Fruit fly (Drosophila melanogaster) whole organism, prepupa: ENCODE data around the gene CG16758.

Source experiments
- Blimp-1 ChIP-seq: fragments of 200-800 bp; sonication (Bioruptor generic); optimal IDR thresholded peaks from 3 replicates; lab custom pipeline; 2017; ENCODE audit warnings: missing biosample characterization, missing genetic modification characterization, mild to moderate bottlenecking, moderate library complexity, missing genetic modification reagents
- CG10631 ChIP-seq: fragments of 200-800 bp; sonication (Bioruptor generic); optimal IDR thresholded peaks from 2 replicates; lab custom pipeline; 2016; ENCODE audit warnings: missing biosample characterization, missing genetic modification characterization
- CG11294 ChIP-seq: fragments of 200-800 bp; sonication (Bioruptor generic); IDR thresholded peaks from 2 replicates; pipeline ENCODE4 v1.3.6; 2022; ENCODE audit warnings: missing biosample characterization, missing genetic modification characterization
- CG15336 ChIP-seq: fragments of 200-800 bp; sonication (Bioruptor generic); IDR thresholded peaks from 2 replicates; pipeline ENCODE4 v1.3.6; 2022; ENCODE audit warnings: missing biosample characterization, missing genetic modification characterization
- CG16779 ChIP-seq: fragments of 200-800 bp; sonication (Bioruptor generic); optimal IDR thresholded peaks from 3 replicates; lab custom pipeline; 2017; ENCODE audit warnings: missing biosample characterization, mild to moderate bottlenecking, missing genetic modification characterization
- CG3032 ChIP-seq: fragments of 200-800 bp; optimal IDR thresholded peaks from 2 replicates; lab custom pipeline; 2019; ENCODE audit warnings: missing biosample characterization, mild to moderate bottlenecking, missing genetic modification characterization, moderate library complexity
- CG31627 ChIP-seq: fragments of 200-800 bp; sonication (Bioruptor generic); optimal IDR thresholded peaks from 3 replicates; lab custom pipeline; 2016; ENCODE audit warnings: missing biosample characterization, missing genetic modification characterization
- CG32006 ChIP-seq: fragments of 200-800 bp; sonication (Bioruptor generic); optimal IDR thresholded peaks from 3 replicates; lab custom pipeline; 2017; ENCODE audit warnings: missing biosample characterization, mild to moderate bottlenecking, missing genetic modification characterization
- CG34406 ChIP-seq: fragments of 200-800 bp; sonication (Bioruptor generic); optimal IDR thresholded peaks from 3 replicates; lab custom pipeline; 2016; ENCODE audit warnings: missing biosample characterization, missing genetic modification characterization
- CG3919 ChIP-seq: fragments of 200-800 bp; sonication (Bioruptor generic); optimal IDR thresholded peaks from 3 replicates; lab custom pipeline; 2016; ENCODE audit warnings: missing biosample characterization, missing genetic modification characterization
- CG4318 ChIP-seq: fragments of 200-800 bp; sonication (Bioruptor generic); optimal IDR thresholded peaks from 3 replicates; lab custom pipeline; 2017; ENCODE audit warnings: missing biosample characterization, mild to moderate bottlenecking, missing genetic modification characterization
- CG6163 ChIP-seq: fragments of 200-800 bp; sonication (Bioruptor generic); IDR thresholded peaks from 3 replicates; pipeline ENCODE4 v1.3.6; 2022; ENCODE audit warnings: missing biosample characterization, missing genetic modification characterization
- CG6276 ChIP-seq: fragments of 200-800 bp; sonication (Bioruptor generic); optimal IDR thresholded peaks from 2 replicates; lab custom pipeline; 2017; ENCODE audit warnings: missing biosample characterization, mild to moderate bottlenecking, missing genetic modification characterization
- CG6808 ChIP-seq: fragments of 200-800 bp; sonication (Bioruptor generic); optimal IDR thresholded peaks from 3 replicates; lab custom pipeline; 2017; ENCODE audit warnings: missing biosample characterization, missing genetic modification characterization, mild to moderate bottlenecking, moderate library complexity, missing genetic modification reagents
- CG8319 ChIP-seq: fragments of 200-800 bp; sonication (Bioruptor generic); optimal IDR thresholded peaks from 3 replicates; lab custom pipeline; 2016; ENCODE audit warnings: missing biosample characterization, missing genetic modification characterization
- CG9139 ChIP-seq: fragments of 200-800 bp; sonication (Bioruptor generic); optimal IDR thresholded peaks from 3 replicates; lab custom pipeline; 2017; ENCODE audit warnings: missing biosample characterization, mild to moderate bottlenecking, missing genetic modification characterization
- Eip75B ChIP-seq: fragments of 200-800 bp; sonication (Bioruptor generic); optimal IDR thresholded peaks from 3 replicates; lab custom pipeline; 2016; ENCODE audit warnings: missing biosample characterization, missing genetic modification characterization
- Eip78C ChIP-seq: fragments of 200-800 bp; sonication (Bioruptor generic); peaks from one replicate; lab custom pipeline; 2016; ENCODE audit warnings: missing biosample characterization, missing genetic modification characterization
- Eip93F ChIP-seq: fragments of 200-800 bp; sonication (Bioruptor generic); optimal IDR thresholded peaks from 2 replicates; lab custom pipeline; 2016; ENCODE audit warnings: missing biosample characterization, mild to moderate bottlenecking, missing genetic modification characterization
- Ets21C ChIP-seq: fragments of 200-800 bp; sonication (Bioruptor generic); optimal IDR thresholded peaks from 3 replicates; lab custom pipeline; 2016; ENCODE audit warnings: missing biosample characterization, missing genetic modification characterization
- Ets96B ChIP-seq: fragments of 200-800 bp; optimal IDR thresholded peaks from 2 replicates; lab custom pipeline; 2019; ENCODE audit warnings: missing biosample characterization, mild to moderate bottlenecking, missing genetic modification characterization, moderate library complexity
- Gug ChIP-seq: fragments of 200-800 bp; sonication (Bioruptor generic); IDR thresholded peaks from 2 replicates; pipeline ENCODE4 v1.3.6; 2022; ENCODE audit warnings: missing biosample characterization, missing genetic modification characterization
- Hr38 ChIP-seq: sonication (Bioruptor generic); optimal IDR thresholded peaks from 2 replicates; lab custom pipeline; 2016; ENCODE audit warnings: missing biosample characterization, missing genetic modification characterization
- Hr39 ChIP-seq: fragments of 200-800 bp; sonication (Bioruptor generic); optimal IDR thresholded peaks from 2 replicates; lab custom pipeline; 2016; ENCODE audit warnings: missing biosample characterization, missing genetic modification characterization
- Hr4 ChIP-seq: fragments of 200-800 bp; sonication (Bioruptor generic); optimal IDR thresholded peaks from 3 replicates; lab custom pipeline; 2016; ENCODE audit warnings: missing biosample characterization, missing genetic modification characterization
- Sox102F ChIP-seq: fragments of 200-800 bp; sonication (Bioruptor generic); optimal IDR thresholded peaks from 2 replicates; lab custom pipeline; 2016; ENCODE audit warnings: missing biosample characterization, mild to moderate bottlenecking, missing genetic modification characterization
- Sox14 ChIP-seq: fragments of 200-800 bp; sonication (Bioruptor generic); optimal IDR thresholded peaks from 3 replicates; lab custom pipeline; 2016; ENCODE audit warnings: missing biosample characterization, missing genetic modification characterization
- Sox15 ChIP-seq: fragments of 200-800 bp; sonication (Bioruptor generic); optimal IDR thresholded peaks from 3 replicates; lab custom pipeline; 2016; ENCODE audit warnings: missing biosample characterization, missing genetic modification characterization
- achi ChIP-seq: fragments of 200-800 bp; sonication (Bioruptor generic); optimal IDR thresholded peaks from 3 replicates; lab custom pipeline; 2016; ENCODE audit warnings: missing biosample characterization, missing genetic modification characterization
- acj6 ChIP-seq: fragments of 200-800 bp; sonication (Bioruptor generic); optimal IDR thresholded peaks from 3 replicates; lab custom pipeline; 2016; ENCODE audit warnings: missing biosample characterization, missing genetic modification characterization
- dsx ChIP-seq: fragments of 200-800 bp; optimal IDR thresholded peaks from 3 replicates; lab custom pipeline; 2019; ENCODE audit warnings: missing biosample characterization, mild to moderate bottlenecking, missing genetic modification characterization, moderate library complexity; ENCODE audit not compliant: poor library complexity, severe bottlenecking
- eg ChIP-seq: fragments of 200-800 bp; sonication (Bioruptor generic); IDR thresholded peaks from 3 replicates; pipeline ENCODE4 v1.3.6; 2022; ENCODE audit warnings: missing biosample characterization, missing genetic modification characterization
- esn ChIP-seq: fragments of 200-800 bp; sonication (Bioruptor generic); optimal IDR thresholded peaks from 2 replicates; lab custom pipeline; 2016; ENCODE audit warnings: missing biosample characterization, mild to moderate bottlenecking, missing genetic modification characterization, moderate library complexity
- fkh ChIP-seq: fragments of 200-800 bp; sonication (Bioruptor generic); optimal IDR thresholded peaks from 3 replicates; lab custom pipeline; 2017; ENCODE audit warnings: missing biosample characterization, mild to moderate bottlenecking, missing genetic modification characterization, moderate library complexity
- net ChIP-seq: fragments of 200-800 bp; sonication (Bioruptor generic); optimal IDR thresholded peaks from 3 replicates; lab custom pipeline; 2016; ENCODE audit warnings: missing biosample characterization, missing genetic modification characterization
- pdm3 ChIP-seq: fragments of 200-800 bp; sonication (Bioruptor generic); optimal IDR thresholded peaks from 3 replicates; lab custom pipeline; 2016; ENCODE audit warnings: missing biosample characterization, missing genetic modification characterization
- salr ChIP-seq, 2 experiments: fragments of 200-800 bp; sonication (Bioruptor generic); optimal IDR thresholded peaks; 3 replicates each; lab custom pipeline; 2016 to 2018; ENCODE audit warnings: missing biosample characterization in 2 of 2, missing genetic modification characterization in 2 of 2, mild to moderate bottlenecking in 1 of 2
- spab ChIP-seq: fragments of 200-800 bp; sonication (Bioruptor generic); optimal IDR thresholded peaks from 2 replicates; lab custom pipeline; 2017; ENCODE audit warnings: missing biosample characterization, mild to moderate bottlenecking, missing genetic modification characterization, missing genetic modification reagents
- ss ChIP-seq, 2 experiments: fragments of 200-800 bp; sonication (Bioruptor generic); optimal IDR thresholded peaks; 2 replicates in 1 of 2; 3 replicates in 1 of 2; lab custom pipeline; 2017 to 2018; ENCODE audit warnings: mild to moderate bottlenecking in 2 of 2, missing biosample characterization in 2 of 2, missing genetic modification characterization in 2 of 2, moderate library complexity in 1 of 2
- svp ChIP-seq: fragments of 200-800 bp; sonication (Bioruptor generic); peaks from one replicate; lab custom pipeline; 2016; ENCODE audit warnings: missing biosample characterization, missing genetic modification characterization
- topi ChIP-seq: fragments of 200-800 bp; sonication (Bioruptor generic); optimal IDR thresholded peaks from 3 replicates; lab custom pipeline; 2016; ENCODE audit warnings: missing biosample characterization, missing genetic modification characterization

The CG16758 gene

DNA sequence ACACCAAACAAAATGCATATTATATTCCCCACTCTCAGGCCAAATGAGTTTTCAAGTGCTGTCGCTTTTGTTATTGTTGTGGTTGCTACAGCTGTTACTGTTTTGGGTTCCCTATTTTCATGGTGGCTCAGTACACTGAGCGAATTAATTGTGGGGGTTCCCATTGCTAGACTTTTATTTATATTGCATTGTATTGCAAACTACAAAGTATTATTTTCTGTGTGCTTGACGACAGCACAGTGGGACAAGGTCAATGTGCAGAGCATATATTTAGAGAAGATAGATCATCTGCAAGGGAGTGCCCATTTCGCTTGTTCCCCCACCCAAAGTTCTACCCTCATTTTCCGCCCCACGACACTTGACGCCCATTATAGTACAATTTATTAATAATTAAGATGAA, 16.9 kb downstream of the CG16758 start (continued):
- TF ChIP-seq Eip93F (GFP tag; lab: Kevin White, UChicago) (no peak), CG31627 (GFP tag; lab: Kevin White, UChicago) (peak; percentile 4), Sox15 (no peak), ss (GFP tag; optimal IDR thresholded peaks at IDR 0.05; lab: Kevin White, UChicago) (no peak), CG6276 (peak; percentile 37), Sox102F (GFP tag; lab: Kevin White, UChicago) (no peak), dsx (GFP tag; lab: Kevin White, UChicago) (no peak), CG32006 (GFP tag; lab: Kevin White, UChicago) (peak; percentile 50), spab (peak; percentile 27), Hr4 (GFP tag; lab: Kevin White, UChicago) (peak; percentile 60), CG3032 (tag; lab: Kevin White, UChicago) (peak; percentile 9), Eip78C (GFP tag; lab: Kevin White, UChicago) (peak; percentile 90), Sox14 (peak; percentile 43), svp (GFP tag; lab: Kevin White, UChicago) (peak; percentile 79)

DNA sequence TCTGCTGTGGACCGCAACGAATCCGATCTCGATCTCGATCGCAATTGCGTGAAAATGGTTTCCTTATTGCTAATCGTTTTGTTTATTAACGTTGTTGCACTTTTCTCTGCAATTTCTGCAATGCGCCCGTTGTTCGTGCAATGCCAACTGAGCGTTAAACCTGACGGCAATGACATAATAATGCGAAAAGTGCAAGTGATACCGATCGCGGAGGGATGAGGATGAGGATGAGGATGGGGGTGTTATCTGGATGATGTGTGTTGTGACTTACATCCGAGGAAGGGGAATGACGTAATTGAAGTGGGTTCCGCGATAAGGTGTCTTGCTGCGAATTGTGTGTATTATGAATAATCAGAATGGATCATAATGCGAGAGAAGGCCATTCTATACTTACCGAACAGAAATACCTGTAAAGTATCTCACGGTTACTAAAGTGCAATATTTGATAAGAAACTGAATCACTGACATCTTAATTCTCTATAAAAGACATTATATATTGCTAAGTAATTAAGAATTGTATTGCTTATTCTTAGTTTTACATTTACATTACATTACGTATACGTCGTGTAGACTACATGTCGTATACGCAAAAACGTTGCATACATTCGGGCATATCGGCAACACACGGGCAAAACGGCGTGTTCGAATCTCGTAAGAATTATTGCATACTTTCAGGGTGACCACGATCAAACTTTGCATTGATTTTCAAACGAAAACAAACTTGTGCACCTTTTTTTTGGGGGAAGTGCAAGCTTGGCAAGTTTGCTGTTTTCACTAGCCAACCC, 17.9 kb downstream of the CG16758 start:
- TF ChIP-seq svp (GFP tag; lab: Kevin White, UChicago): peak; percentile 65
- peak; percentile 38 for TF ChIP-seq Blimp-1 (GFP tag; lab: Kevin White, UChicago)
- TF ChIP-seq CG3919 (GFP tag; lab: Kevin White, UChicago): no peak
- 0 out of 3 replicates have a peak, but pooled peaks have one; percentile 41 for TF ChIP-seq CG6163 (GFP tag; lab: Robert Waterston, UW)
- no peak for TF ChIP-seq Eip75B (GFP tag; lab: Kevin White, UChicago)
- TF ChIP-seq Eip78C (GFP tag; lab: Kevin White, UChicago): peak; percentile 62
- TF ChIP-seq, all 60 proteins: peak for 4

dm6 chr3L:2482941-2483541, 20.4 kb downstream of the CG16758 start:
- TF ChIP-seq Ets21C (GFP tag; lab: Kevin White, UChicago) (no peak), acj6 (no peak), CG15336 (no peak), Hr39 (no peak), Sox15 (no peak), eg (GFP tag; lab: Robert Waterston, UW) (no peak), Sox14 (no peak), Gug (no peak)

DNA sequence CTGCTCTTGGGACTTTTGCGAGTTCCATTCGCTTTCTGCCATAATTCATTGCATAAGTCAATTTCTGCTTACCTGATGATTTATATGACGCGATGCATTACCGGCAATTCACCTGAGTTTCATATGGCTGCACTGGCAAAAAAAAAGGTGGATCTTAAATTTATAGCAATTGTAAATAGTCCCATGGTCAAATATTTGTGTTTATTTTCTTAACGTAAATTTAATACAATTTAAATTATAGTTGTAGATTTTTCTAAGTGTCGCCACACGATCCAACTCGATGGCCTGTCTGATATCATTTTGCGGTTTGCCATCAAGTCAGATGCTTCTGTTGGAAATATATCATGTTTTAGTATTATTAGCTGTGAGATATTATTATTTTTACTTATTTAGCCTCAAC, 21.9 kb downstream of the CG16758 start:
- TF ChIP-seq Sox14 (peak; percentile 25), Hr38 (GFP tag; lab: Kevin White, UChicago) (no peak), CG8319 (GFP tag; lab: Kevin White, UChicago) (peak; percentile 8), CG32006 (GFP tag; lab: Kevin White, UChicago) (peak; percentile 58), dsx (GFP tag; lab: Kevin White, UChicago) (no peak), CG16779 (no peak), acj6 (peak; percentile 22), Sox15 (peak; percentile 13), fkh (GFP tag; lab: Kevin White, UChicago) (no peak), CG3032 (tag; lab: Kevin White, UChicago) (no peak), svp (GFP tag; lab: Kevin White, UChicago) (peak; percentile 69), Ets21C (GFP tag; lab: Kevin White, UChicago) (no peak), achi (GFP tag; lab: Kevin White, UChicago) (peak; percentile 44), Eip78C (GFP tag; lab: Kevin White, UChicago) (peak; percentile 84), CG6808 (GFP tag; lab: Kevin White, UChicago) (no peak), pdm3 (peak; percentile 54), Ets96B (tag; lab: Kevin White, UChicago) (peak; percentile 42), spab (peak; percentile 20), CG31627 (GFP tag; lab: Kevin White, UChicago) (peak; percentile 16), CG11294 (GFP tag; lab: Robert Waterston, UW) (no peak), CG10631 (GFP tag; lab: Kevin White, UChicago) (peak; percentile 23), net (GFP tag; lab: Kevin White, UChicago) (peak; percentile 54), CG9139 (GFP tag; lab: Kevin White, UChicago) (no peak), Eip93F (GFP tag; lab: Kevin White, UChicago) (no peak), esn (GFP tag; lab: Kevin White, UChicago) (peak; percentile 25), CG34406 (GFP tag; lab: Kevin White, UChicago) (peak; percentile 12), Hr39 (peak; percentile 20), salr (GFP tag; optimal IDR thresholded peaks at IDR 0.05; lab: Kevin White, UChicago) (peak in 1 of 2 experiments; percentile 25), CG4318 (peak; percentile 12), topi (GFP tag; lab: Kevin White, UChicago) (peak; percentile 45), Gug (peak; percentile 37; the same call in 1 of the 2 replicates), CG6163 (GFP tag; lab: Robert Waterston, UW) (peak; percentile 67; the same call in 2 of the 3 replicates)
